Worm (Caenorhabditis elegans): ENCODE measurements around the gene cat-2.

Gene cat-2

DNA sequence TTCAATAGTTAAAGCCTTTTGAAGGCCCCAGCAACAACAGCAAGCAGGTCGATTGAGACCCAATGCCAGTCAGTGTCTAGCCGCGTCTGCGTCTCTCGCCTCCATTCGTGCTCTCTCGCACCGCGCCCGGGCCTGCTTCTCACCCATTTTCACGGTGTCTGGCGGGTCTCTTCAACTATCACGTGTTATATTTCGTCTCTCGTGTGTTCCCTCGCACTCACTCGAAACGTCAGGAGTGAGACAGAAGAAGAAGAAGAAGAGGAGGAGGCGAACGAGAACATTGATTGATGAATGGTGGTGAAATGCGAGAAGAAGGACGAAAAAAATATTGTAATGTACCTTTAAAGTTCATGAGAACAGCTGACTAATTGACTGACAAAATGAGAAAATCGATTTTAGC is 36.4 kb upstream of the cat-2 start (continued):
- peak; percentile 57; the same call in 1 of the 2 replicates for TF ChIP-seq mdt-29 (GFP tag; IDR thresholded peaks at IDR 0.05)
- no peak for TF ChIP-seq tag-97 (GFP tag; IDR thresholded peaks at IDR 0.05)
- peak; percentile 58 for TF ChIP-seq nhr-10 (tag; optimal IDR thresholded peaks at IDR 0.05)
- peak; percentile 91 for TF ChIP-seq hmg-1.1 (GFP tag; IDR thresholded peaks at IDR 0.05)
- peak; percentile 70 for TF ChIP-seq egl-43 (GFP tag; IDR thresholded peaks at IDR 0.05)

DNA sequence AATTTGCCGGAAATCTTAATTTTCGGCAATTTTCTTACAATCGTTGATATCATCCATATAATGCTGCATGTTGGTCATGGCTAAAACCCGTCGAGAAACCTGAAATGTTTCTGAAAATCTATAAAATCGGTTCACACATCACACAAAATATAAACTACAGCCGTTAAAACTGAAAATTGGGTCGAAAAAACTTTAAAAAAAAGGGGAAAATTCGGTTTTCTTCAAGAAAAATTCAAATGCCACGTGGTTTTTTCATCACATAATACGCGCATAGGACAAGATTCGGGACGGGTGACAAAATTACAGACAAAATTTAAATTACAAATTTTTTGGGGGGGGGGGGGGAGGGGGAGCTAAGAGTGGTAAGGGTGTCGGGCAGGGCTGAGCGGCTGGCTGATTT is 25.0 kb upstream of the cat-2 start, which contains the start of gene Y43H11AL.1:
TSS of gene Y43H11AL.1 (minus strand) at position 101 of the 400 bp plus-strand sequence.
- TF ChIP-seq zag-1 (tag; optimal IDR thresholded peaks at IDR 0.05) (no peak), daf-8 (GFP tag; IDR thresholded peaks at IDR 0.05) (no peak)

DNA sequence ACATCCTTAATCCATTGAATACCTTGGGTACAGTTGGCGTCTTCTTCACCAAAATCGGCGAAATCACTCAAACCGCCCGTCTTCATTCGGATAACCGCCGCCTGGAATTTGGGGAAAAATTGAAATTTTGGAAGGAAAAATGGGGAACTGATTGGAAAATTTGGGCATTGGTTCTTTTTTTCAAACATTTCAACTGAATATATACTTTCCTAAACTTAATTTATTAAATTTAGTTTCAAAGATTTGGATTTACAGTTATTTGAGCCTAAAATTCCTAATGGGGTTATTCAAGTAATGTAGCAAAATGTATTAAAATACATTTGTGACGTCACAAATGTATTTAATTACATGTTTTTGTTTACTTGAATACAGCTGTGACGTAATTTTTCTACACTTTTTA is 19.9 kb upstream of the cat-2 start, which contains the start of gene laat-1:
TSS of gene laat-1 (minus strand) at position 101 of the 400 bp plus-strand sequence.
- TF ChIP-seq ceh-82 (tag; optimal IDR thresholded peaks at IDR 0.05), result no peak
- no peak for TF ChIP-seq madf-5 (GFP tag; IDR thresholded peaks at IDR 0.05)
- TF ChIP-seq spr-3 (GFP tag; optimal IDR thresholded peaks at IDR 0.05), result no peak
- no peak for TF ChIP-seq arid-1 (GFP tag; conservative IDR thresholded peaks at IDR 0.05)
- no peak for TF ChIP-seq dpl-1 (GFP tag; optimal IDR thresholded peaks at IDR 0.05)
- TF ChIP-seq saeg-2 (GFP tag; IDR thresholded peaks at IDR 0.05), result no peak
- no peak for TF ChIP-seq F26F4.8 (GFP tag; conservative IDR thresholded peaks at IDR 0.05)
- TF ChIP-seq pqm-1 (tag; optimal IDR thresholded peaks at IDR 0.05), result no peak
- no peak for TF ChIP-seq daf-19 (GFP tag; conservative IDR thresholded peaks at IDR 0.05)
- TF ChIP-seq ZK337.2 (GFP tag; IDR thresholded peaks at IDR 0.05), result no peak
- TF ChIP-seq mes-2 (tag; optimal IDR thresholded peaks at IDR 0.05; ENCODE audit: poor library complexity, severe bottlenecking), result no peak
- no peak for TF ChIP-seq sdz-12 (GFP tag; optimal IDR thresholded peaks at IDR 0.05)
- TF ChIP-seq ceh-62 (tag; optimal IDR thresholded peaks at IDR 0.05), result no peak

DNA sequence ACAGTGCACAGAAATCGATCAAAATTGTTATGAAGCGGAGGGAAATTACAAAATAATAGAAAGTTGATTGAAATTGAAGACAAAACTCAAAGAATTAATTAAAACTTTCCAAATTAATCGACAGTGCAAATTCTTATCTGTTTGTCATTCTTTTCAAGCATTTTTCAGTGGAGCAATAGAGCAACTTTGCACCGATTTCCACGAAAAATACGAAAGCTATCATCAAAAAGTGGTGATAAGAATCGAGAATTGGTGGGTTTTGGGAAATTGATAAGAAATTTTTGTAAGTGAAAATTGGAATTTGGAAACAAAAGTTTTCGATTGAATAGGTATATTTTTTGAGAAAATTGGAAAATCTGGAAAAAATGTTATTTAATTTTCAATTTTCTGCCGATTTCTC is 17.6 kb upstream of the cat-2 start:
- no peak for TF ChIP-seq ceh-28 (tag; optimal IDR thresholded peaks at IDR 0.05)
- peak; percentile 43 for TF ChIP-seq nhr-77 (tag; optimal IDR thresholded peaks at IDR 0.05)
- TF ChIP-seq ztf-11 (tag; optimal IDR thresholded peaks at IDR 0.05), result no peak
- TF ChIP-seq lin-38 (GFP tag; IDR thresholded peaks at IDR 0.05), result peak; percentile 56
- no peak for TF ChIP-seq rbr-2 (tag; optimal IDR thresholded peaks at IDR 0.05)
- peak; percentile 73 for TF ChIP-seq nhr-28 (tag; optimal IDR thresholded peaks at IDR 0.05)
- no peak for TF ChIP-seq spr-1 (tag; optimal IDR thresholded peaks at IDR 0.05)
- no peak for TF ChIP-seq Y105C5A.15 (GFP tag; IDR thresholded peaks at IDR 0.05)
- peak; percentile 62 for TF ChIP-seq dmd-6 (GFP tag; IDR thresholded peaks at IDR 0.05)
- peak in 1 of 2 experiments; percentile 19 for TF ChIP-seq unc-62 (GFP tag; optimal IDR thresholded peaks at IDR 0.05 in 1 of 2)
- no peak for TF ChIP-seq unc-62 (tag; optimal IDR thresholded peaks at IDR 0.05)
- peak; percentile 48 for TF ChIP-seq dve-1 (tag; optimal IDR thresholded peaks at IDR 0.05; ENCODE audit: insufficient read depth)
- TF ChIP-seq hlh-11 (tag; optimal IDR thresholded peaks at IDR 0.05), result peak; percentile 25
- TF ChIP-seq dmd-8 (GFP tag; IDR thresholded peaks at IDR 0.05), result no peak
- no peak for TF ChIP-seq D1046.2 (GFP tag; IDR thresholded peaks at IDR 0.05)
- no peak for TF ChIP-seq cey-2 (tag; optimal IDR thresholded peaks at IDR 0.05; ENCODE audit: borderline replicate concordance, insufficient read depth)
- no peak for TF ChIP-seq nhr-42 (GFP tag; IDR thresholded peaks at IDR 0.05)
- no peak for TF ChIP-seq daf-8 (GFP tag; IDR thresholded peaks at IDR 0.05)
- peak; percentile 100 for TF ChIP-seq pqm-1 (tag; optimal IDR thresholded peaks at IDR 0.05)
- TF ChIP-seq duxl-1 (tag; optimal IDR thresholded peaks at IDR 0.05; ENCODE audit: poor library complexity), result no peak
- TF ChIP-seq daf-16 (GFP tag; optimal IDR thresholded peaks at IDR 0.05), result no peak
- TF ChIP-seq daf-16 (tag; optimal IDR thresholded peaks at IDR 0.05), result peak; percentile 39
